Worm (Caenorhabditis elegans) whole organism, late embryonic: Measurements from ENCODE around the gene sre-30.

ENCODE experiments used
- K02D7.2 ChIP-seq: sonication (generic microtip); optimal IDR thresholded peaks from 2 replicates; lab custom pipeline; 2017; ENCODE audit warnings: mild to moderate bottlenecking, missing genetic modification characterization, missing compliant biosample characterization
- K09A11.1 ChIP-seq: sonication (generic microtip); optimal IDR thresholded peaks from 2 replicates; lab custom pipeline; 2017; ENCODE audit warnings: antibody characterized with exemption, mild to moderate bottlenecking, missing genetic modification characterization, missing compliant biosample characterization; ENCODE audit not compliant: insufficient read depth
- T23F11.4 ChIP-seq: fragments of 200-800 bp; sonication (Bioruptor generic); optimal IDR thresholded peaks from 2 replicates; lab custom pipeline; 2018; ENCODE audit warnings: mild to moderate bottlenecking, missing genetic modification characterization, missing compliant biosample characterization
- ahr-1 ChIP-seq: sonication (generic microtip); optimal IDR thresholded peaks from 2 replicates; lab custom pipeline; 2016; ENCODE audit warnings: missing genetic modification characterization, missing compliant biosample characterization
- ceh-14 ChIP-seq: sonication (generic microtip); optimal IDR thresholded peaks from 2 replicates; lab custom pipeline; 2016; ENCODE audit warnings: missing genotype, missing genetic modification characterization, missing compliant biosample characterization
- ceh-18 ChIP-seq: sonication (generic microtip); optimal IDR thresholded peaks from 2 replicates; lab custom pipeline; 2016; ENCODE audit warnings: missing genetic modification characterization, missing compliant biosample characterization
- ceh-19 ChIP-seq: fragments of 200-800 bp; sonication (Bioruptor generic); optimal IDR thresholded peaks from 2 replicates; lab custom pipeline; 2018; ENCODE audit warnings: mild to moderate bottlenecking, missing genetic modification characterization, missing compliant biosample characterization
- ceh-30 ChIP-seq: fragments of 150-350 bp; optimal IDR thresholded peaks from 2 replicates; lab custom pipeline; 2014; ENCODE audit warnings: missing biosample characterization, missing genetic modification characterization
- ceh-31 ChIP-seq: sonication (generic microtip); optimal IDR thresholded peaks from 2 replicates; lab custom pipeline; 2016; ENCODE audit warnings: missing genetic modification characterization, missing compliant biosample characterization
- ceh-34 ChIP-seq: sonication (generic microtip); optimal IDR thresholded peaks from 2 replicates; lab custom pipeline; 2016; ENCODE audit warnings: mild to moderate bottlenecking, missing genetic modification characterization, missing compliant biosample characterization
- ceh-45 ChIP-seq: fragments of 200-800 bp; sonication (Bioruptor generic); IDR thresholded peaks from 2 replicates; pipeline ENCODE4 v1.3.6; 2022; ENCODE audit warnings: missing genetic modification reagents, missing genetic modification characterization, missing compliant biosample characterization
- ceh-48 ChIP-seq: sonication (generic microtip); optimal IDR thresholded peaks from 2 replicates; lab custom pipeline; 2016; ENCODE audit warnings: missing genetic modification characterization, inconsistent platforms, missing compliant biosample characterization
- ceh-9 ChIP-seq: sonication (generic microtip); optimal IDR thresholded peaks from 2 replicates; lab custom pipeline; 2016; ENCODE audit warnings: mild to moderate bottlenecking, missing genetic modification characterization, inconsistent platforms, missing compliant biosample characterization
- dmd-4 ChIP-seq: sonication (generic microtip); optimal IDR thresholded peaks from 2 replicates; lab custom pipeline; 2016; ENCODE audit warnings: borderline replicate concordance, missing genetic modification characterization, missing compliant biosample characterization
- elt-2 ChIP-seq: sonication (generic microtip); optimal IDR thresholded peaks from 2 replicates; lab custom pipeline; 2016; ENCODE audit warnings: missing genetic modification reagents, missing genetic modification characterization, missing compliant biosample characterization
- elt-4 ChIP-seq: sonication (generic microtip); optimal IDR thresholded peaks from 2 replicates; lab custom pipeline; 2016; ENCODE audit warnings: missing genetic modification characterization, missing compliant biosample characterization
- ets-4 ChIP-seq: sonication (generic microtip); optimal IDR thresholded peaks from 2 replicates; lab custom pipeline; 2016; ENCODE audit warnings: missing genetic modification characterization, missing compliant biosample characterization
- fkh-10 ChIP-seq: fragments of 150-350 bp; optimal IDR thresholded peaks from 2 replicates; lab custom pipeline; 2014; ENCODE audit warnings: missing biosample characterization, missing genetic modification reagents, missing genetic modification characterization
- fkh-6 ChIP-seq: sonication (generic microtip); optimal IDR thresholded peaks from 2 replicates; lab custom pipeline; 2016; ENCODE audit warnings: missing genetic modification characterization, missing compliant biosample characterization
- gmeb-2 ChIP-seq: sonication (generic microtip); optimal IDR thresholded peaks from 2 replicates; lab custom pipeline; 2016; ENCODE audit warnings: missing genetic modification characterization, inconsistent platforms, missing compliant biosample characterization
- lim-6 ChIP-seq: sonication (generic microtip); optimal IDR thresholded peaks from 2 replicates; lab custom pipeline; 2016; ENCODE audit warnings: missing genetic modification characterization, missing compliant biosample characterization
- lin-11 ChIP-seq: fragments of 200-800 bp; sonication (Bioruptor generic); optimal IDR thresholded peaks from 2 replicates; lab custom pipeline; 2018; ENCODE audit warnings: mild to moderate bottlenecking, missing genetic modification characterization, missing compliant biosample characterization
- mec-3 ChIP-seq: sonication (generic microtip); optimal IDR thresholded peaks from 2 replicates; lab custom pipeline; 2016; ENCODE audit warnings: borderline replicate concordance, missing genetic modification characterization, missing compliant biosample characterization
- nfya-1 ChIP-seq: sonication (generic microtip); optimal IDR thresholded peaks from 2 replicates; lab custom pipeline; 2017; ENCODE audit warnings: missing genetic modification characterization, mild to moderate bottlenecking, missing compliant biosample characterization, antibody characterized with exemption, moderate library complexity
- odd-2 ChIP-seq: sonication (generic microtip); optimal IDR thresholded peaks from 2 replicates; lab custom pipeline; 2017; ENCODE audit warnings: antibody characterized with exemption, mild to moderate bottlenecking, missing genetic modification characterization, missing compliant biosample characterization
- pat-9 ChIP-seq: fragments of 200-800 bp; sonication (Bioruptor generic); optimal IDR thresholded peaks from 2 replicates; lab custom pipeline; 2018; ENCODE audit warnings: mild to moderate bottlenecking, missing genetic modification characterization, moderate library complexity, missing compliant biosample characterization
- pax-1 ChIP-seq: fragments of 150-350 bp; optimal IDR thresholded peaks from 2 replicates; lab custom pipeline; 2014; ENCODE audit warnings: missing biosample characterization, missing genetic modification characterization
- pqm-1 ChIP-seq: sonication (generic microtip); optimal IDR thresholded peaks from 2 replicates; lab custom pipeline; 2016; ENCODE audit warnings: missing genetic modification characterization, missing compliant biosample characterization
- pros-1 ChIP-seq: fragments of 150-350 bp; optimal IDR thresholded peaks from 2 replicates; lab custom pipeline; 2014; ENCODE audit warnings: missing biosample characterization, missing genetic modification reagents, missing genetic modification characterization
- ref-2 ChIP-seq: sonication (generic microtip); optimal IDR thresholded peaks from 2 replicates; lab custom pipeline; 2016; ENCODE audit warnings: missing genetic modification characterization, missing compliant biosample characterization
- rnt-1 ChIP-seq: sonication (generic microtip); optimal IDR thresholded peaks from 2 replicates; lab custom pipeline; 2016; ENCODE audit warnings: missing genetic modification characterization, missing compliant biosample characterization
- syd-9 ChIP-seq: sonication (generic microtip); optimal IDR thresholded peaks from 2 replicates; lab custom pipeline; 2016; ENCODE audit warnings: mild to moderate bottlenecking, missing genetic modification characterization, moderate library complexity, missing compliant biosample characterization
- tbx-7 ChIP-seq: sonication (generic microtip); optimal IDR thresholded peaks from 2 replicates; lab custom pipeline; 2016; ENCODE audit warnings: missing genotype, missing genetic modification characterization, missing compliant biosample characterization
- unc-3 ChIP-seq, 2 experiments: fragments of 200-800 bp in 1 of 2; sonication (Bioruptor generic) in 1 of 2; sonication (generic microtip) in 1 of 2; conservative IDR thresholded peaks in 1 of 2; optimal IDR thresholded peaks in 1 of 2; 2 replicates each; pipeline versions ENCODE4 v1.3.6 to Lab custom; 2016 to 2022; ENCODE audit warnings: missing compliant biosample characterization in 2 of 2, missing genetic modification characterization in 2 of 2, missing genetic modification reagents in 1 of 2
- unc-55 ChIP-seq: sonication (generic microtip); optimal IDR thresholded peaks from 2 replicates; lab custom pipeline; 2017; ENCODE audit warnings: missing biosample characterization, missing genetic modification reagents, missing genetic modification characterization
- unc-86 ChIP-seq: sonication (generic microtip); optimal IDR thresholded peaks from 2 replicates; lab custom pipeline; 2016; ENCODE audit warnings: missing genetic modification characterization, missing compliant biosample characterization
- zip-5 ChIP-seq: sonication (generic microtip); optimal IDR thresholded peaks from 2 replicates; lab custom pipeline; 2016; ENCODE audit warnings: missing genetic modification characterization, missing compliant biosample characterization
- ztf-16 ChIP-seq: sonication (generic microtip); optimal IDR thresholded peaks from 2 replicates; lab custom pipeline; 2017; ENCODE audit warnings: missing genetic modification characterization, missing compliant biosample characterization

The sre-30 gene

ce11 chrII:12429743-12430142 lies 23.4 kb upstream of the sre-30 start, which contains the start of gene Y57A10C.8:
TSS of gene Y57A10C.8 (minus strand) at chrII:12429843.
- TF ChIP-seq dmd-4 (tag; lab: Kevin White, UChicago) (no peak), T23F11.4 (GFP tag; lab: Kevin White, UChicago) (no peak), tbx-7 (no peak), fkh-10 (no peak), ceh-14 (no peak), ets-4 (tag; lab: Kevin White, UChicago) (no peak), elt-4 (tag; lab: Kevin White, UChicago) (no peak)

ce11 chrII:12425644-12426222 lies 19.4 kb upstream of the sre-30 start, which contains the start of gene daf-22:
TSS of gene daf-22 (minus strand) at chrII:12425694.
- TF ChIP-seq elt-2 (tag; lab: Kevin White, UChicago) (peak; percentile 76), T23F11.4 (GFP tag; lab: Kevin White, UChicago) (no peak)

- no peak for TF ChIP-seq gmeb-2 (tag; lab: Kevin White, UChicago)
- TF ChIP-seq syd-9 (tag; lab: Kevin White, UChicago) = no peak
Measured at ce11 chrII:12420486-12420885, 14.2 kb upstream of the sre-30 start, which contains the start of gene sre-26. TSS of gene sre-26 (minus strand) at chrII:12420586.

ce11 chrII:12417996-12418395 lies 11.7 kb upstream of the sre-30 start:
- TF ChIP-seq ztf-16 (no peak), odd-2 (tag; lab: Kevin White, UChicago) (no peak), ceh-34 (tag; lab: Kevin White, UChicago) (no peak), lim-6 (no peak), pax-1 (no peak), fkh-6 (tag; lab: Kevin White, UChicago) (no peak), pat-9 (no peak), pqm-1 (tag; lab: Kevin White, UChicago) (no peak), unc-3 (GFP tag; conservative IDR thresholded peaks at IDR 0.05; lab: Robert Waterston, UW) (no peak), unc-3 (tag; optimal IDR thresholded peaks at IDR 0.05; lab: Kevin White, UChicago) (no peak), tbx-7 (no peak), ceh-45 (GFP tag; lab: Robert Waterston, UW) (no peak), ceh-31 (tag; lab: Kevin White, UChicago) (no peak), lin-11 (no peak), ref-2 (tag; lab: Kevin White, UChicago) (no peak), unc-86 (no peak), ceh-18 (tag; lab: Kevin White, UChicago) (no peak), ceh-9 (tag; lab: Kevin White, UChicago) (no peak)

- TF ChIP-seq gmeb-2 (tag; lab: Kevin White, UChicago) (no peak), pat-9 (no peak), fkh-10 (no peak), pqm-1 (tag; lab: Kevin White, UChicago) (no peak), ceh-45 (GFP tag; lab: Robert Waterston, UW) (no peak), nfya-1 (tag; lab: Kevin White, UChicago) (no peak), elt-2 (tag; lab: Kevin White, UChicago) (no peak), mec-3 (tag; lab: Kevin White, UChicago) (no peak), ceh-48 (no peak), T23F11.4 (GFP tag; lab: Kevin White, UChicago) (no peak), unc-55 (GFP tag; lab: Kevin White, UChicago) (no peak)
Measured at ce11 chrII:12417514-12417913, 11.2 kb upstream of the sre-30 start, which contains the start of gene sre-27. TSS of gene sre-27 (minus strand) at chrII:12417614.

- no peak for TF ChIP-seq pros-1 (tag; lab: Kevin White, UChicago)
- no peak for TF ChIP-seq unc-3 (GFP tag; conservative IDR thresholded peaks at IDR 0.05; lab: Robert Waterston, UW)
- TF ChIP-seq unc-3 (tag; optimal IDR thresholded peaks at IDR 0.05; lab: Kevin White, UChicago) = no peak
- TF ChIP-seq ceh-30 (tag; lab: Kevin White, UChicago) = no peak
- no peak for TF ChIP-seq ref-2 (tag; lab: Kevin White, UChicago)
- TF ChIP-seq fkh-6 (tag; lab: Kevin White, UChicago) = no peak
- no peak for TF ChIP-seq zip-5 (tag; lab: Kevin White, UChicago)
- no peak for TF ChIP-seq pqm-1 (tag; lab: Kevin White, UChicago)
- no peak for TF ChIP-seq ceh-45 (GFP tag; lab: Robert Waterston, UW)
- no peak for TF ChIP-seq rnt-1 (tag; lab: Kevin White, UChicago)
- TF ChIP-seq T23F11.4 (GFP tag; lab: Kevin White, UChicago) = no peak
- no peak for TF ChIP-seq ceh-18 (tag; lab: Kevin White, UChicago)
- no peak for TF ChIP-seq K09A11.1 (tag; lab: Kevin White, UChicago)
- TF ChIP-seq elt-4 (tag; lab: Kevin White, UChicago) = no peak
- TF ChIP-seq ceh-19 (GFP tag; lab: Kevin White, UChicago) = no peak
- TF ChIP-seq ahr-1 = no peak
- TF ChIP-seq K02D7.2 (tag; lab: Kevin White, UChicago) = no peak
- no peak for TF ChIP-seq ztf-16
Measured at ce11 chrII:12414805-12415204, 8.5 kb upstream of the sre-30 start, which contains the start of gene Y57A10C.11. TSS of gene Y57A10C.11 (minus strand) at chrII:12414905.
